Worm (Caenorhabditis elegans): Measurements from ENCODE around the gene F54D5.23.

Gene F54D5.23

DNA sequence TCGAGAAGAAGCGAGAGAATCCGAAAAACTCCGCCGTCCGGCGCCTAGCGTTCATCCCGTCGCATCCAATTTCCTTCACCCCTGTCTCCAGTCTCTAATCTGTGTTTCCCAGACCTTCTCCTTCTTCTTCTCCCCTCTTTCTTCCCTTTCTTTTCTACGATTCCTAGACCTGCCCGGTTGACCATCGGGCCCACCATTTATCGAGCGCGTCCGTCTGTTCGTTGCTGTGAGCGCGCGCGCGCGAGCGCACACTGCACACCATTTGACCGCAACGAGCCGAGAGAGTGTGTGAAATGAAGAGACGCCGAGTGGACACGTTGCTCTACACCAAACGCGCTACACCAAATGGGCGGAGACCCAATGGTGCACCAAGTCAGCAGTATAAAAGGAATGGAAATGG, 32.0 kb downstream of the F54D5.23 start (continued):
- TF ChIP-seq ceh-45 (GFP tag; IDR thresholded peaks at IDR 0.05), result no peak

DNA sequence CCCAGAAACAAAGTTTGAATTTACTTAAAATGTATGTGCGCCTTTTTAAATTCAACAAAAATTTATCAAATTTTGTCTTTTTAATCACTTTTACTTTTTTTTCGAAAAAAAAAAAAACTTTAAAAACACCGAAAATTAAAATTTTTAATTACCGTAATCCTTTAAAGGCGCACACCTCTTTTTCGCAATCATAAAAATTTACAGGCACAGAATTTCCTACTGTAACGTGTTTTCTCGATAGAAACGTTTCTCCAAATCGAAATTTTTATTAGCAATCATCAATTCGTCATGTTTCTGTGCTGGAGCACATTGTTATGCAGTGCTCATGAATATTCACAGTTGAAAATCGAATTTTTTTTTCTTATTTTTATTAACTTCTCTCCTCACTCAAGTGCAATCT, 32.6 kb downstream of the F54D5.23 start:
- TF ChIP-seq hlh-8 (tag; optimal IDR thresholded peaks at IDR 0.05), result no peak
- no peak for TF ChIP-seq hlh-6 (tag; optimal IDR thresholded peaks at IDR 0.05)
- TF ChIP-seq tbx-2 (tag; optimal IDR thresholded peaks at IDR 0.05), result no peak
- TF ChIP-seq ceh-45 (GFP tag; IDR thresholded peaks at IDR 0.05), result no peak

DNA sequence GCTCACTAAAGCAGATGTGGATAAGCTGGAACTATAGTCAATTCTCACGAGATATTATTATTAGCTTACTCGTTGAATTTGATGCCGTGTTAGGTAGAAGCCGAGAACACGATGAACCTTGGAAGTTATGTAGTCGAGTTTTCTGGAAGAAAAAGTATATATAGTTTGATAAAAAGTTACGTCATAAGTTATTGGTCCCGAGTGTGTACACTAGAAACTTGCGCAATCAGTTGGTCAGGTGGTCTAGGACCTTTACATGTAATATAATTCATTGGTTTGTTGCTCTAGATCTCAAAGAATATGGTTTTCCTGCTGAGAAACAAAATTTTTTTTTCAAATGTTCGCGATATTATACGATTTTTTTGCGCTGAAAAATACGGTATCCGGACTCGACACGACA, 33.2 kb downstream of the F54D5.23 start:
- TF ChIP-seq elt-2 (tag; optimal IDR thresholded peaks at IDR 0.05) (peak; percentile 43), hlh-8 (tag; optimal IDR thresholded peaks at IDR 0.05) (no peak), nfya-1 (tag; optimal IDR thresholded peaks at IDR 0.05) (no peak)

DNA sequence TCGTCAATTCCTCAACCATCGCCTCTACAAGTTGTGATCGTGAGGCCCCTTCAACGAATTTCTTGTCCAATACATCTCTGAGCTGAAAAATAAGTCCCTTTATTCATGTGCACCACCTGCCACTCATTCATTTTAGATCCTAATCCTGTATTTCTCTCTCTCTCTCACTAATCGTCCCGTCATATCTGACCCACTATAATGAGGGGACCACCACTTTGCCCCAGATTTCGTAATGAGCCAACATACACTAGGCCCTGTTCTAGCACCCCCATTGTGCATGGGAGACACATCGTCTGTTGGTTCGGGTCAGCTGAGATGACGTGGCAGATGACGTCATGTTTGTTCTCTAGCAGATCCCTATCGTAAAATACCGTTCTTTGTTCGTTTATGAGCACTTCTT, 33.7 kb downstream of the F54D5.23 start:
- no peak for TF ChIP-seq ceh-24 (tag; optimal IDR thresholded peaks at IDR 0.05)
- TF ChIP-seq ceh-18 (tag; optimal IDR thresholded peaks at IDR 0.05), result no peak
- no peak for TF ChIP-seq nfya-1 (tag; optimal IDR thresholded peaks at IDR 0.05)
- no peak for TF ChIP-seq ztf-16 (tag; optimal IDR thresholded peaks at IDR 0.05)
- TF ChIP-seq lin-11 (tag; optimal IDR thresholded peaks at IDR 0.05), result no peak
- no peak for TF ChIP-seq ets-4 (tag; optimal IDR thresholded peaks at IDR 0.05)
- TF ChIP-seq unc-86 (tag; optimal IDR thresholded peaks at IDR 0.05), result no peak
- no peak for TF ChIP-seq F13H6.1 (tag; optimal IDR thresholded peaks at IDR 0.05)
- no peak for TF ChIP-seq eyg-1 (tag; optimal IDR thresholded peaks at IDR 0.05)
- TF ChIP-seq syd-9 (tag; optimal IDR thresholded peaks at IDR 0.05), result no peak
- TF ChIP-seq pax-1 (tag; optimal IDR thresholded peaks at IDR 0.05), result no peak
- TF ChIP-seq ceh-22 (tag; optimal IDR thresholded peaks at IDR 0.05), result no peak
- no peak for TF ChIP-seq ama-1 (optimal IDR thresholded peaks at IDR 0.05)
- TF ChIP-seq ceh-34 (tag; optimal IDR thresholded peaks at IDR 0.05), result no peak
- TF ChIP-seq unc-42 (tag; optimal IDR thresholded peaks at IDR 0.05), result no peak
- no peak for TF ChIP-seq hlh-6 (tag; optimal IDR thresholded peaks at IDR 0.05)
- no peak for TF ChIP-seq nhr-232 (tag; optimal IDR thresholded peaks at IDR 0.05)
- peak; percentile 48 for TF ChIP-seq tbx-2 (tag; optimal IDR thresholded peaks at IDR 0.05)
- no peak for TF ChIP-seq dmd-4 (tag; optimal IDR thresholded peaks at IDR 0.05; ENCODE audit: borderline replicate concordance)
- TF ChIP-seq elt-2 (tag; optimal IDR thresholded peaks at IDR 0.05), result no peak
- peak; percentile 42 for TF ChIP-seq ceh-31 (tag; optimal IDR thresholded peaks at IDR 0.05)
- TF ChIP-seq K02D7.2 (tag; optimal IDR thresholded peaks at IDR 0.05), result no peak
- no peak for TF ChIP-seq ttx-3 (tag; optimal IDR thresholded peaks at IDR 0.05)
- no peak for TF ChIP-seq che-1 (tag; optimal IDR thresholded peaks at IDR 0.05)
- no peak for TF ChIP-seq hlh-30 (tag; optimal IDR thresholded peaks at IDR 0.05; ENCODE audit: insufficient read depth)
- no peak for TF ChIP-seq ceh-45 (GFP tag; IDR thresholded peaks at IDR 0.05)
- TF ChIP-seq ceh-9 (tag; optimal IDR thresholded peaks at IDR 0.05), result no peak
- no peak for TF ChIP-seq tbx-7 (tag; optimal IDR thresholded peaks at IDR 0.05)
- no peak for TF ChIP-seq dve-1 (tag; optimal IDR thresholded peaks at IDR 0.05)
- no peak for TF ChIP-seq lim-6 (tag; optimal IDR thresholded peaks at IDR 0.05)
- no peak for TF ChIP-seq ceh-48 (tag; optimal IDR thresholded peaks at IDR 0.05)
- TF ChIP-seq Y22D7AL.16 (tag; optimal IDR thresholded peaks at IDR 0.05), result no peak
- TF ChIP-seq pat-9 (tag; optimal IDR thresholded peaks at IDR 0.05), result no peak
- TF ChIP-seq unc-3 (GFP tag; conservative IDR thresholded peaks at IDR 0.05), result no peak
- no peak for TF ChIP-seq unc-3 (tag; optimal IDR thresholded peaks at IDR 0.05)
- TF ChIP-seq odd-2 (tag; optimal IDR thresholded peaks at IDR 0.05), result no peak
- TF ChIP-seq gmeb-2 (tag; optimal IDR thresholded peaks at IDR 0.05), result peak; percentile 4
- TF ChIP-seq fkh-10 (GFP tag; optimal IDR thresholded peaks at IDR 0.05), result no peak
- TF ChIP-seq ref-2 (tag; optimal IDR thresholded peaks at IDR 0.05), result peak; percentile 68
- TF ChIP-seq K09A11.1 (tag; optimal IDR thresholded peaks at IDR 0.05; ENCODE audit: insufficient read depth), result no peak
- no peak for TF ChIP-seq fkh-6 (tag; optimal IDR thresholded peaks at IDR 0.05)
- peak; percentile 36 for TF ChIP-seq sdc-2 (tag; optimal IDR thresholded peaks at IDR 0.05)

All from whole organism, late embryonic.